Fruit fly (Drosophila melanogaster) Kc167 (cell line): ENCODE data around the gene GABA-B-R2.

Source experiments
- Myc ChIP-seq: fragments of >200 bp; optimal IDR thresholded peaks from 2 replicates; lab custom pipeline; 2017; ENCODE audit warnings: missing external identifiers
- Sin3A ChIP-seq: fragments of >200 bp; optimal IDR thresholded peaks from 2 replicates; lab custom pipeline; 2018; ENCODE audit warnings: missing external identifiers
- h ChIP-seq: fragments of >200 bp; optimal IDR thresholded peaks from 3 replicates; lab custom pipeline; 2018; ENCODE audit warnings: missing external identifiers
- insv ChIP-seq: fragments of >200 bp; optimal IDR thresholded peaks from 3 replicates; lab custom pipeline; 2018; ENCODE audit warnings: missing external identifiers
- psq ChIP-seq: fragments of >200 bp; optimal IDR thresholded peaks from 2 replicates; lab custom pipeline; 2017; ENCODE audit warnings: missing external identifiers
- ttk ChIP-seq: sonication (Bioruptor generic); optimal IDR thresholded peaks from 2 replicates; lab custom pipeline; 2017; ENCODE audit warnings: missing external identifiers

DNA sequence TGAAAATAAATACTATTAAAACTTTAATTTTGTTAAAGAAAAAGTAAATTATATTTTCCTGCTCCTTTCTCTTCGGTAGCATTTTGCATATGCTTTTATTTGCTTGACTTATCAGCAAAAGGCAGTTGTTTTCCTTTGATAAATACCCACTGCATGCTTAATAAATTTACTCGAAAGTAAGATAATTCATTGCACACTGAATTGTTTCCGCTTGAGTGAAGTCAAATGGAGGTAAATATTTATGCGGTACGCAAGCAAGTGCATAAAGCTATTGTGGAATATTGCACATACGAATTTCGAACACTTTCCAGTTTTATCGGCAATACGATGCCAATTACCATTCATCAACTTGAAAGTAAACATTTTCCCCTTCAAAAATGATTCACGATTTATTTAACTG lies 47.4 kb upstream of the GABA-B-R2 start:
- TF ChIP-seq Myc (lab: Kevin White, UChicago) (no peak), h (lab: Kevin White, UChicago) (no peak), ttk (lab: Kevin White, UChicago) (no peak), psq (no peak), Sin3A (no peak), insv (lab: Kevin White, UChicago) (no peak)
